Fruit fly (Drosophila melanogaster) whole organism, prepupa: ENCODE results near the gene CDK2AP1.

Experiments
- CG10631 ChIP-seq: fragments of 200-800 bp; sonication (Bioruptor generic); optimal IDR thresholded peaks from 2 replicates; lab custom pipeline; 2016; ENCODE audit warnings: missing biosample characterization, missing genetic modification characterization
- CG15336 ChIP-seq: fragments of 200-800 bp; sonication (Bioruptor generic); IDR thresholded peaks from 2 replicates; pipeline ENCODE4 v1.3.6; 2022; ENCODE audit warnings: missing biosample characterization, missing genetic modification characterization
- CG31627 ChIP-seq: fragments of 200-800 bp; sonication (Bioruptor generic); optimal IDR thresholded peaks from 3 replicates; lab custom pipeline; 2016; ENCODE audit warnings: missing biosample characterization, missing genetic modification characterization
- CG3919 ChIP-seq: fragments of 200-800 bp; sonication (Bioruptor generic); optimal IDR thresholded peaks from 3 replicates; lab custom pipeline; 2016; ENCODE audit warnings: missing biosample characterization, missing genetic modification characterization
- CG4318 ChIP-seq: fragments of 200-800 bp; sonication (Bioruptor generic); optimal IDR thresholded peaks from 3 replicates; lab custom pipeline; 2017; ENCODE audit warnings: missing biosample characterization, mild to moderate bottlenecking, missing genetic modification characterization
- CG6276 ChIP-seq: fragments of 200-800 bp; sonication (Bioruptor generic); optimal IDR thresholded peaks from 2 replicates; lab custom pipeline; 2017; ENCODE audit warnings: missing biosample characterization, mild to moderate bottlenecking, missing genetic modification characterization
- CG6808 ChIP-seq: fragments of 200-800 bp; sonication (Bioruptor generic); optimal IDR thresholded peaks from 3 replicates; lab custom pipeline; 2017; ENCODE audit warnings: missing biosample characterization, missing genetic modification characterization, mild to moderate bottlenecking, moderate library complexity, missing genetic modification reagents
- Eip75B ChIP-seq: fragments of 200-800 bp; sonication (Bioruptor generic); optimal IDR thresholded peaks from 3 replicates; lab custom pipeline; 2016; ENCODE audit warnings: missing biosample characterization, missing genetic modification characterization
- Eip78C ChIP-seq: fragments of 200-800 bp; sonication (Bioruptor generic); peaks from one replicate; lab custom pipeline; 2016; ENCODE audit warnings: missing biosample characterization, missing genetic modification characterization
- Ets21C ChIP-seq: fragments of 200-800 bp; sonication (Bioruptor generic); optimal IDR thresholded peaks from 3 replicates; lab custom pipeline; 2016; ENCODE audit warnings: missing biosample characterization, missing genetic modification characterization
- Gug ChIP-seq: fragments of 200-800 bp; sonication (Bioruptor generic); IDR thresholded peaks from 2 replicates; pipeline ENCODE4 v1.3.6; 2022; ENCODE audit warnings: missing biosample characterization, missing genetic modification characterization
- Lpt ChIP-seq: fragments of 200-800 bp; sonication (Bioruptor generic); optimal IDR thresholded peaks from 3 replicates; lab custom pipeline; 2016; ENCODE audit warnings: missing biosample characterization, missing genetic modification characterization
- Met ChIP-seq: fragments of 200-800 bp; sonication (Bioruptor generic); optimal IDR thresholded peaks from 3 replicates; lab custom pipeline; 2016; ENCODE audit warnings: missing biosample characterization, missing genetic modification characterization
- achi ChIP-seq: fragments of 200-800 bp; sonication (Bioruptor generic); optimal IDR thresholded peaks from 3 replicates; lab custom pipeline; 2016; ENCODE audit warnings: missing biosample characterization, missing genetic modification characterization
- cyc ChIP-seq: fragments of 200-800 bp; sonication (Bioruptor generic); optimal IDR thresholded peaks from 3 replicates; lab custom pipeline; 2016; ENCODE audit warnings: missing biosample characterization, missing genetic modification characterization
- eg ChIP-seq: fragments of 200-800 bp; sonication (Bioruptor generic); IDR thresholded peaks from 3 replicates; pipeline ENCODE4 v1.3.6; 2022; ENCODE audit warnings: missing biosample characterization, missing genetic modification characterization
- esn ChIP-seq: fragments of 200-800 bp; sonication (Bioruptor generic); optimal IDR thresholded peaks from 2 replicates; lab custom pipeline; 2016; ENCODE audit warnings: missing biosample characterization, mild to moderate bottlenecking, missing genetic modification characterization, moderate library complexity
- lz ChIP-seq: fragments of 200-800 bp; sonication (Bioruptor generic); optimal IDR thresholded peaks from 3 replicates; lab custom pipeline; 2016; ENCODE audit warnings: missing biosample characterization, missing genetic modification characterization
- pdm3 ChIP-seq: fragments of 200-800 bp; sonication (Bioruptor generic); optimal IDR thresholded peaks from 3 replicates; lab custom pipeline; 2016; ENCODE audit warnings: missing biosample characterization, missing genetic modification characterization
- salr ChIP-seq, 2 experiments: fragments of 200-800 bp; sonication (Bioruptor generic); optimal IDR thresholded peaks; 3 replicates each; lab custom pipeline; 2016 to 2018; ENCODE audit warnings: missing biosample characterization in 2 of 2, missing genetic modification characterization in 2 of 2, mild to moderate bottlenecking in 1 of 2
- svp ChIP-seq: fragments of 200-800 bp; sonication (Bioruptor generic); peaks from one replicate; lab custom pipeline; 2016; ENCODE audit warnings: missing biosample characterization, missing genetic modification characterization

CDK2AP1 gene

dm6 chrX:11155808-11156589 is 18.3 kb downstream of the CDK2AP1 start (continued):
- TF ChIP-seq Eip78C (peak; percentile 78), pdm3 (peak; percentile 27), Lpt (no peak)
- TF ChIP-seq, all 60 proteins: peak for 13

dm6 chrX:11159710-11160446 is 22.2 kb downstream of the CDK2AP1 start, which contains the start of gene CG32668:
CG32668 (minus strand) TSS chrX:11159760.
- TF ChIP-seq cyc (GFP tag; lab: Kevin White, UChicago) (no peak), Eip78C (peak; percentile 57), Eip75B (GFP tag; lab: Kevin White, UChicago) (no peak)

DNA sequence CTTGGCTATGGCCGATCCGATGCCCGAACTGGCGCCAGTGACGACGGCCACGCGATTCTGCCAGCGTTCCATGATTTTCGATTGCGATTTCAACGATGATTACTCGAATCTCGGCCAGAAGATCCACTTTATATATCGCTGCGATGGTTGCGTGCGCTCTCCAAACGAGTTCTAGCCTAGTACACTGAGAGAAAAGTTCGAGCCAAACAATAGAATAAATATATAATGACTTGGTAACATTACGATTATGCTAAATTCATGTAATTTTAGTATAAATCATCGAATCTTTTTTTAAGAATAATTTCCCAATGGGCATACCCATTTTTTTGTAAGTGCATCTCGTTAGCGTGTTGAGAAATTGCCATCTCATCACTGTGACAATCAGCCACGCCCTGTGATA is 31.3 kb downstream of the CDK2AP1 start, which contains the start of gene Antdh:
Gene Antdh, minus strand, starts transcription at position 101 of the 400 bp plus-strand sequence.
- TF ChIP-seq CG3919 (GFP tag; lab: Kevin White, UChicago) (peak; percentile 12), eg (GFP tag; lab: Robert Waterston, UW) (0 out of 3 replicates have a peak, but pooled peaks have one; percentile 37), achi (GFP tag; lab: Kevin White, UChicago) (no peak), Eip78C (peak; percentile 46)
- TF ChIP-seq, all 60 proteins: peak for 3

dm6 chrX:11170578-11170977 is 32.9 kb downstream of the CDK2AP1 start, which contains the start of gene CG1394:
CG1394 (minus strand) TSS chrX:11170678.
- TF ChIP-seq Gug (GFP tag; lab: Robert Waterston, UW): no peak
- no peak for TF ChIP-seq CG6808
- TF ChIP-seq CG3919 (GFP tag; lab: Kevin White, UChicago): no peak
- no peak for TF ChIP-seq esn (GFP tag; lab: Kevin White, UChicago)

DNA sequence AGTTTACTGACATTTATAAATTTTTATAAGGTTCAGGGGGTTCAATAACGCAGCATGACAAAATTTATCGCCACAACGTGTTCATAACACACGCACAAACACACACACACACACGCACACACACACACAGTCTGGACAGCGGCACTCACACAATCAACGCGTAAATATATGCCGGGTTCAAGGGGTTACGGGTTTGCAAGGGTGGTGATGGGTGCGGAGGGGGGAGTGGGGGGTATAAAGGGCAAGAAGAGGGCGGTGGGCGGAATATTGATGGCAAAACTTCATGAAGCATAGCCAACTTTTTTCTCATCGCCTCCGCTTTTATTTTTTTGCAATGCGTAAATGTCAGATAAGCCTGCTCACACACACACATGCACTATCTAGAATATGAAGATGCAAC is 38.4 kb downstream of the CDK2AP1 start:
- TF ChIP-seq svp (GFP tag; lab: Kevin White, UChicago): peak; percentile 23
- no peak for TF ChIP-seq Met

- TF ChIP-seq Ets21C: no peak
- no peak for TF ChIP-seq CG31627 (GFP tag; lab: Kevin White, UChicago)
- TF ChIP-seq Lpt: no peak
- TF ChIP-seq salr (GFP tag; optimal IDR thresholded peaks at IDR 0.05; lab: Kevin White, UChicago): no peak
- TF ChIP-seq CG10631 (GFP tag; lab: Kevin White, UChicago): no peak
- TF ChIP-seq CG15336 (GFP tag; lab: Robert Waterston, UW): no peak
- TF ChIP-seq lz (GFP tag; lab: Kevin White, UChicago): no peak
- no peak for TF ChIP-seq svp (GFP tag; lab: Kevin White, UChicago)
- no peak for TF ChIP-seq CG4318 (GFP tag; lab: Kevin White, UChicago)
- no peak for TF ChIP-seq CG6276 (GFP tag; lab: Kevin White, UChicago)
These were observed 45.0 kb downstream of the CDK2AP1 start, which contains the start of gene CG15200 for dm6 chrX:11182631-11183030. CG15200 (plus strand) TSS chrX:11182931.
